Worm (Caenorhabditis elegans) whole organism, mixed stage, embryonic: ENCODE data around the gene mltn-11.

Experiments used
- M03D4.4 ChIP-seq: sonication (generic microtip); optimal IDR thresholded peaks from 2 replicates; lab custom pipeline; 2017; ENCODE audit warnings: mild to moderate bottlenecking, missing genetic modification characterization, missing compliant biosample characterization
- bed-3 ChIP-seq: fragments of 200-800 bp; sonication (Bioruptor generic); optimal IDR thresholded peaks from 3 replicates; lab custom pipeline; 2018; ENCODE audit warnings: mild to moderate bottlenecking, missing genetic modification characterization, moderate library complexity, missing compliant biosample characterization
- blmp-1 ChIP-seq: fragments of 150-350 bp; optimal IDR thresholded peaks from 2 replicates; lab custom pipeline; 2014; ENCODE audit warnings: missing biosample characterization, missing genetic modification characterization
- ceh-39 ChIP-seq: fragments of 150-350 bp; optimal IDR thresholded peaks from 2 replicates; lab custom pipeline; 2014; ENCODE audit warnings: missing biosample characterization, missing genetic modification characterization
- ceh-43 ChIP-seq: fragments of 200-800 bp; sonication (Bioruptor generic); optimal IDR thresholded peaks from 2 replicates; lab custom pipeline; 2018; ENCODE audit warnings: mild to moderate bottlenecking, missing genetic modification characterization, moderate library complexity, missing compliant biosample characterization
- ceh-83 ChIP-seq: fragments of 200-800 bp; sonication (Bioruptor generic); optimal IDR thresholded peaks from 2 replicates; lab custom pipeline; 2018; ENCODE audit warnings: mild to moderate bottlenecking, missing genetic modification characterization, missing compliant biosample characterization
- ces-1 ChIP-seq: fragments of 150-350 bp; optimal IDR thresholded peaks from 2 replicates; lab custom pipeline; 2014; ENCODE audit warnings: missing biosample characterization, missing genetic modification reagents, missing genetic modification characterization
- cnd-1 ChIP-seq: fragments of 200-800 bp; sonication (Bioruptor generic); optimal IDR thresholded peaks from 2 replicates; lab custom pipeline; 2018; ENCODE audit warnings: mild to moderate bottlenecking, missing genetic modification characterization, missing compliant biosample characterization
- drap-1 ChIP-seq: fragments of 200-800 bp; sonication (Bioruptor generic); optimal IDR thresholded peaks from 3 replicates; lab custom pipeline; 2018; ENCODE audit warnings: mild to moderate bottlenecking, missing genetic modification characterization, missing compliant biosample characterization
- elt-1 ChIP-seq: sonication (generic microtip); optimal IDR thresholded peaks from 2 replicates; lab custom pipeline; 2017; ENCODE audit warnings: missing genetic modification characterization, mild to moderate bottlenecking, missing compliant biosample characterization, antibody characterized with exemption, moderate library complexity, borderline replicate concordance; ENCODE audit not compliant: insufficient read depth
- ham-2 ChIP-seq: fragments of 200-800 bp; sonication (Bioruptor generic); optimal IDR thresholded peaks from 2 replicates; lab custom pipeline; 2018; ENCODE audit warnings: mild to moderate bottlenecking, missing genetic modification characterization, missing compliant biosample characterization
- hlh-1 ChIP-seq: fragments of 150-350 bp; optimal IDR thresholded peaks from 2 replicates; lab custom pipeline; 2014; ENCODE audit warnings: missing biosample characterization, missing genetic modification reagents, missing genetic modification characterization
- lin-13 ChIP-seq: fragments of 150-350 bp; optimal IDR thresholded peaks from 2 replicates; lab custom pipeline; 2014; ENCODE audit warnings: missing biosample characterization, missing genetic modification characterization
- lin-32 ChIP-seq: fragments of 200-800 bp; sonication (Bioruptor generic); optimal IDR thresholded peaks from 2 replicates; lab custom pipeline; 2018; ENCODE audit warnings: mild to moderate bottlenecking, missing genetic modification characterization, missing compliant biosample characterization
- lsy-2 ChIP-seq: fragments of 150-350 bp; optimal IDR thresholded peaks from 2 replicates; lab custom pipeline; 2014; ENCODE audit warnings: missing biosample characterization, missing genetic modification characterization
- mab-5 ChIP-seq: fragments of 150-350 bp; optimal IDR thresholded peaks from 2 replicates; lab custom pipeline; 2014; ENCODE audit warnings: missing biosample characterization, missing genetic modification characterization
- mep-1 ChIP-seq: fragments of 150-350 bp; optimal IDR thresholded peaks from 2 replicates; lab custom pipeline; 2017; ENCODE audit warnings: missing biosample characterization, missing genetic modification reagents, missing genetic modification characterization, inconsistent platforms
- mls-2 ChIP-seq: sonication (generic microtip); optimal IDR thresholded peaks from 2 replicates; lab custom pipeline; 2016; ENCODE audit warnings: mild to moderate bottlenecking, missing genetic modification characterization, moderate library complexity, missing compliant biosample characterization
- nhr-12 ChIP-seq: fragments of 150-350 bp; optimal IDR thresholded peaks from 2 replicates; lab custom pipeline; 2014; ENCODE audit warnings: missing biosample characterization, missing genetic modification characterization
- nhr-2 ChIP-seq: fragments of 150-350 bp; optimal IDR thresholded peaks from 2 replicates; lab custom pipeline; 2014; ENCODE audit warnings: missing biosample characterization, missing genetic modification characterization
- nhr-237 ChIP-seq: fragments of 150-350 bp; optimal IDR thresholded peaks from 2 replicates; lab custom pipeline; 2014; ENCODE audit warnings: missing biosample characterization, missing genetic modification characterization
- nhr-28 ChIP-seq: fragments of 150-350 bp; optimal IDR thresholded peaks from 2 replicates; lab custom pipeline; 2014; ENCODE audit warnings: missing biosample characterization, missing genetic modification characterization
- nhr-76 ChIP-seq: sonication (generic microtip); optimal IDR thresholded peaks from 2 replicates; lab custom pipeline; 2017; ENCODE audit warnings: missing biosample characterization, missing genetic modification characterization
- pha-4 ChIP-seq: fragments of 150-350 bp; optimal IDR thresholded peaks from 2 replicates; lab custom pipeline; 2018; ENCODE audit warnings: missing biosample characterization, missing genetic modification reagents, missing genetic modification characterization
- sem-2 ChIP-seq: fragments of 200-800 bp; sonication (Bioruptor generic); optimal IDR thresholded peaks from 2 replicates; lab custom pipeline; 2018; ENCODE audit warnings: mild to moderate bottlenecking, missing genetic modification characterization, missing compliant biosample characterization
- snpc-4 ChIP-seq: fragments of 150-350 bp; optimal IDR thresholded peaks from 2 replicates; lab custom pipeline; 2014; ENCODE audit warnings: missing biosample characterization, missing genetic modification characterization
- sptf-1 ChIP-seq: sonication (generic microtip); optimal IDR thresholded peaks from 2 replicates; lab custom pipeline; 2017; ENCODE audit warnings: mild to moderate bottlenecking, missing genetic modification characterization, moderate library complexity, missing compliant biosample characterization
- tbx-8 ChIP-seq: fragments of 200-800 bp; sonication (Bioruptor generic); optimal IDR thresholded peaks from 2 replicates; lab custom pipeline; 2018; ENCODE audit warnings: mild to moderate bottlenecking, missing genetic modification characterization, moderate library complexity, missing compliant biosample characterization
- unc-120 ChIP-seq: sonication (generic microtip); optimal IDR thresholded peaks from 2 replicates; lab custom pipeline; 2017; ENCODE audit warnings: missing genetic modification characterization, missing compliant biosample characterization; ENCODE audit not compliant: poor library complexity, severe bottlenecking
- unc-62 ChIP-seq: fragments of 150-350 bp; optimal IDR thresholded peaks from 2 replicates; lab custom pipeline; 2014; ENCODE audit warnings: missing biosample characterization, missing genetic modification reagents, missing genetic modification characterization
- zip-8 ChIP-seq: fragments of 150-350 bp; optimal IDR thresholded peaks from 2 replicates; lab custom pipeline; 2014; ENCODE audit warnings: missing biosample characterization, missing genetic modification characterization

mltn-11 gene

ce11 chrV:16600623-16601022 lies 35.4 kb upstream of the mltn-11 start, which contains the start of gene T03E6.9:
TSS of gene T03E6.9 (minus strand) at chrV:16600723.
- TF ChIP-seq mep-1 (tag; lab: Kevin White, UChicago) = no peak
- TF ChIP-seq lin-32 (GFP tag; lab: Kevin White, UChicago) = no peak
- no peak for TF ChIP-seq tbx-8 (GFP tag; lab: Kevin White, UChicago)
- TF ChIP-seq mls-2 = no peak
- TF ChIP-seq hlh-1 (tag; lab: Kevin White, UChicago) = no peak
- no peak for TF ChIP-seq unc-120
- TF ChIP-seq nhr-2 (tag; lab: Kevin White, UChicago) = no peak
- TF ChIP-seq snpc-4 (tag; lab: Kevin White, UChicago) = no peak
- no peak for TF ChIP-seq bed-3
- TF ChIP-seq M03D4.4 (tag; lab: Kevin White, UChicago) = no peak
- TF ChIP-seq nhr-12 = no peak
- no peak for TF ChIP-seq blmp-1 (tag; lab: Kevin White, UChicago)
- no peak for TF ChIP-seq ces-1 (GFP tag; lab: Kevin White, UChicago)
- TF ChIP-seq, all 35 proteins: peak for 0

ce11 chrV:16603102-16603501 lies 32.9 kb upstream of the mltn-11 start, which contains the start of gene T03E6.8:
TSS of gene T03E6.8 (minus strand) at chrV:16603202.
- TF ChIP-seq lin-32 (GFP tag; lab: Kevin White, UChicago) (no peak), mep-1 (tag; lab: Kevin White, UChicago) (no peak), nhr-28 (tag; lab: Kevin White, UChicago) (no peak), nhr-2 (tag; lab: Kevin White, UChicago) (no peak)

ce11 chrV:16604301-16604700 lies 31.7 kb upstream of the mltn-11 start:
- TF ChIP-seq mab-5 (tag; lab: Kevin White, UChicago) (no peak), elt-1 (tag; lab: Kevin White, UChicago) (no peak), nhr-28 (tag; lab: Kevin White, UChicago) (no peak), ces-1 (GFP tag; lab: Kevin White, UChicago) (no peak), pha-4 (tag; lab: Kevin White, UChicago) (no peak), ham-2 (no peak), nhr-237 (no peak), lsy-2 (no peak), blmp-1 (tag; lab: Kevin White, UChicago) (no peak), nhr-12 (no peak), bed-3 (no peak), drap-1 (GFP tag; lab: Kevin White, UChicago) (no peak), hlh-1 (tag; lab: Kevin White, UChicago) (no peak), M03D4.4 (tag; lab: Kevin White, UChicago) (no peak), nhr-2 (tag; lab: Kevin White, UChicago) (no peak), ceh-39 (tag; lab: Kevin White, UChicago) (no peak), nhr-76 (tag; lab: Kevin White, UChicago) (no peak), lin-13 (tag; lab: Kevin White, UChicago) (no peak), mls-2 (no peak)
- TF ChIP-seq, all 35 proteins: peak for 0

- TF ChIP-seq sptf-1 (tag; lab: Kevin White, UChicago) (no peak), ceh-83 (GFP tag; lab: Kevin White, UChicago) (no peak), snpc-4 (tag; lab: Kevin White, UChicago) (no peak)
Measured at ce11 chrV:16605463-16605862, 30.5 kb upstream of the mltn-11 start.

ce11 chrV:16606313-16606712 lies 29.7 kb upstream of the mltn-11 start, which contains the start of gene Y32B12C.1:
TSS of gene Y32B12C.1 (plus strand) at chrV:16606613.
- TF ChIP-seq mls-2 (no peak), ceh-39 (tag; lab: Kevin White, UChicago) (no peak), ham-2 (no peak), nhr-76 (tag; lab: Kevin White, UChicago) (no peak), ceh-43 (GFP tag; lab: Kevin White, UChicago) (no peak), ces-1 (GFP tag; lab: Kevin White, UChicago) (no peak), mab-5 (tag; lab: Kevin White, UChicago) (no peak), zip-8 (tag; lab: Kevin White, UChicago) (no peak), cnd-1 (no peak), lsy-2 (no peak), sem-2 (GFP tag; lab: Kevin White, UChicago) (no peak), drap-1 (GFP tag; lab: Kevin White, UChicago) (no peak), mep-1 (tag; lab: Kevin White, UChicago) (no peak), pha-4 (tag; lab: Kevin White, UChicago) (no peak), unc-120 (no peak), unc-62 (no peak), snpc-4 (tag; lab: Kevin White, UChicago) (no peak)
